Worm (Caenorhabditis elegans) whole organism, L1 larva: ENCODE measurements around the gene nlg-1.
A peak's percentile ranks its signal among the peaks of the same experiment; 100 is the strongest.

Experiments
- C04F5.9 ChIP-seq: sonication (generic microtip); optimal IDR thresholded peaks from 2 replicates; lab custom pipeline; 2016; ENCODE audit warnings: missing genetic modification characterization, missing compliant biosample characterization
- C16A3.4 ChIP-seq: fragments of 150-350 bp; optimal IDR thresholded peaks from 2 replicates; lab custom pipeline; 2014; ENCODE audit warnings: missing biosample characterization, missing genetic modification characterization
- F16B12.6 ChIP-seq: fragments of 150-350 bp; optimal IDR thresholded peaks from 2 replicates; lab custom pipeline; 2014; ENCODE audit warnings: missing biosample characterization, missing genetic modification characterization
- Y116A8C.19 ChIP-seq: sonication (generic microtip); optimal IDR thresholded peaks from 2 replicates; lab custom pipeline; 2016; ENCODE audit warnings: missing compliant biosample characterization, missing genetic modification characterization, borderline replicate concordance
- aha-1 ChIP-seq: fragments of 150-350 bp; optimal IDR thresholded peaks from 2 replicates; lab custom pipeline; 2014; ENCODE audit warnings: missing biosample characterization, missing genetic modification characterization
- aly-2 ChIP-seq: fragments of 150-350 bp; optimal IDR thresholded peaks from 2 replicates; lab custom pipeline; 2014; ENCODE audit warnings: missing biosample characterization, missing genetic modification characterization
- ama-1 ChIP-seq: fragments of 150-350 bp; optimal IDR thresholded peaks from 2 replicates; lab custom pipeline; 2014
- ceh-88 ChIP-seq: fragments of 200-800 bp; sonication (Bioruptor generic); IDR thresholded peaks from 2 replicates; pipeline ENCODE4 v1.3.6; 2022; ENCODE audit warnings: missing genetic modification characterization, missing compliant biosample characterization
- ceh-90 ChIP-seq: sonication (generic microtip); optimal IDR thresholded peaks from 2 replicates; lab custom pipeline; 2016; ENCODE audit warnings: missing genetic modification characterization, missing compliant biosample characterization
- ces-1 ChIP-seq: fragments of 150-350 bp; optimal IDR thresholded peaks from 2 replicates; lab custom pipeline; 2014; ENCODE audit warnings: missing biosample characterization, missing genetic modification reagents, missing genetic modification characterization
- dsc-1 ChIP-seq: sonication (generic microtip); optimal IDR thresholded peaks from 2 replicates; lab custom pipeline; 2016; ENCODE audit warnings: mild to moderate bottlenecking, missing genetic modification characterization, missing compliant biosample characterization
- efl-3 ChIP-seq: fragments of 200-800 bp; sonication (Bioruptor generic); optimal IDR thresholded peaks from 2 replicates; lab custom pipeline; 2018; ENCODE audit warnings: mild to moderate bottlenecking, missing genetic modification characterization, missing compliant biosample characterization
- egl-13 ChIP-seq: sonication (generic microtip); optimal IDR thresholded peaks from 2 replicates; lab custom pipeline; 2016; ENCODE audit warnings: missing genotype, missing genetic modification reagents, missing genetic modification characterization, missing compliant biosample characterization
- egl-27 ChIP-seq, 2 experiments: fragments of 150-350 bp in 1 of 2; sonication (generic microtip); optimal IDR thresholded peaks; 3 replicates each; lab custom pipeline; 2017 to 2018; ENCODE audit warnings: missing biosample characterization in 2 of 2, missing genetic modification characterization in 2 of 2, missing genetic modification reagents in 2 of 2
- elt-2 ChIP-seq: sonication (generic microtip); optimal IDR thresholded peaks from 2 replicates; lab custom pipeline; 2016; ENCODE audit warnings: missing genetic modification characterization, mild to moderate bottlenecking, inconsistent platforms, missing compliant biosample characterization, missing genetic modification reagents
- elt-3 ChIP-seq, 6 experiments: fragments of 150-350 bp in 1 of 6; sonication (generic microtip); optimal IDR thresholded peaks; 2 replicates each; lab custom pipeline; 2017 to 2018; ENCODE audit warnings: missing biosample characterization in 6 of 6, missing genetic modification characterization in 6 of 6, inconsistent platforms in 1 of 6
- ets-5 ChIP-seq: fragments of 200-800 bp; sonication (Bioruptor generic); IDR thresholded peaks from 2 replicates; pipeline ENCODE4 v1.3.6; 2022; ENCODE audit warnings: missing genetic modification characterization, missing compliant biosample characterization
- fkh-4 ChIP-seq: sonication (generic microtip); optimal IDR thresholded peaks from 2 replicates; lab custom pipeline; 2016; ENCODE audit warnings: missing compliant biosample characterization, missing genetic modification characterization, borderline replicate concordance
- fkh-8 ChIP-seq: sonication (generic microtip); optimal IDR thresholded peaks from 2 replicates; lab custom pipeline; 2016; ENCODE audit warnings: mild to moderate bottlenecking, missing genetic modification characterization, missing compliant biosample characterization
- fos-1 ChIP-seq: fragments of 150-350 bp; optimal IDR thresholded peaks from 2 replicates; lab custom pipeline; 2014; ENCODE audit warnings: missing biosample characterization, missing genetic modification characterization
- grh-1 ChIP-seq: fragments of 200-800 bp; sonication (Bioruptor generic); IDR thresholded peaks from 2 replicates; pipeline ENCODE4 v1.3.6; 2022; ENCODE audit warnings: missing genetic modification reagents, missing genetic modification characterization, missing compliant biosample characterization
- hlh-4 ChIP-seq: sonication (generic microtip); optimal IDR thresholded peaks from 2 replicates; lab custom pipeline; 2016; ENCODE audit warnings: mild to moderate bottlenecking, missing genetic modification characterization, missing compliant biosample characterization
- hpl-2 ChIP-seq: fragments of 150-350 bp; optimal IDR thresholded peaks from 2 replicates; lab custom pipeline; 2014; ENCODE audit warnings: missing biosample characterization, missing genetic modification reagents, missing genetic modification characterization
- irx-1 ChIP-seq: sonication (generic microtip); optimal IDR thresholded peaks from 2 replicates; lab custom pipeline; 2016; ENCODE audit warnings: missing genetic modification characterization, missing compliant biosample characterization
- isw-1 ChIP-seq: fragments of 200-800 bp; sonication (Bioruptor generic); IDR thresholded peaks from 2 replicates; pipeline ENCODE4 v1.3.6; 2022; ENCODE audit warnings: missing genetic modification characterization, missing compliant biosample characterization
- lin-15B ChIP-seq: fragments of 150-350 bp; sonication (generic microtip); optimal IDR thresholded peaks from 3 replicates; lab custom pipeline; 2014; ENCODE audit warnings: missing biosample characterization, missing genetic modification characterization
- lir-3 ChIP-seq: sonication (generic microtip); optimal IDR thresholded peaks from 2 replicates; lab custom pipeline; 2016; ENCODE audit warnings: mild to moderate bottlenecking, missing genetic modification characterization, moderate library complexity, missing compliant biosample characterization; ENCODE audit not compliant: poor library complexity
- lsy-2 ChIP-seq, 2 experiments: fragments of 150-350 bp; optimal IDR thresholded peaks; 2 replicates each; lab custom pipeline; 2014; ENCODE audit warnings: missing biosample characterization in 2 of 2, missing genetic modification characterization in 2 of 2
- mdl-1 ChIP-seq, 2 experiments: fragments of 150-350 bp; optimal IDR thresholded peaks; 2 replicates each; lab custom pipeline; 2014 to 2017; ENCODE audit warnings: missing biosample characterization in 2 of 2, missing genetic modification characterization in 2 of 2, inconsistent platforms in 1 of 2
- mef-2 ChIP-seq: fragments of 150-350 bp; optimal IDR thresholded peaks from 2 replicates; lab custom pipeline; 2014; ENCODE audit warnings: missing biosample characterization, missing genetic modification characterization
- mep-1 ChIP-seq: fragments of 150-350 bp; optimal IDR thresholded peaks from 2 replicates; lab custom pipeline; 2014; ENCODE audit warnings: missing biosample characterization, missing genetic modification characterization
- nhr-11 ChIP-seq: fragments of 150-350 bp; optimal IDR thresholded peaks from 2 replicates; lab custom pipeline; 2014; ENCODE audit warnings: missing biosample characterization, missing genetic modification characterization
- nhr-12 ChIP-seq: sonication (generic microtip); optimal IDR thresholded peaks from 2 replicates; lab custom pipeline; 2017; ENCODE audit warnings: missing biosample characterization, missing genetic modification characterization
- nhr-20 ChIP-seq: sonication (generic microtip); optimal IDR thresholded peaks from 2 replicates; lab custom pipeline; 2016; ENCODE audit warnings: mild to moderate bottlenecking, missing genetic modification characterization, missing compliant biosample characterization
- nhr-237 ChIP-seq: fragments of 150-350 bp; optimal IDR thresholded peaks from 2 replicates; lab custom pipeline; 2014; ENCODE audit warnings: missing biosample characterization, missing genetic modification characterization
- nhr-28 ChIP-seq: fragments of 150-350 bp; optimal IDR thresholded peaks from 2 replicates; lab custom pipeline; 2014; ENCODE audit warnings: missing biosample characterization, missing genetic modification characterization
- nhr-71 ChIP-seq: sonication (generic microtip); optimal IDR thresholded peaks from 2 replicates; lab custom pipeline; 2016; ENCODE audit warnings: mild to moderate bottlenecking, missing genetic modification characterization, moderate library complexity, missing compliant biosample characterization
- nhr-77 ChIP-seq: fragments of 150-350 bp; optimal IDR thresholded peaks from 2 replicates; lab custom pipeline; 2014; ENCODE audit warnings: missing biosample characterization, missing genetic modification characterization
- nhr-84 ChIP-seq: sonication (generic microtip); optimal IDR thresholded peaks from 2 replicates; lab custom pipeline; 2017; ENCODE audit warnings: missing biosample characterization, missing genetic modification characterization
- nhr-85 ChIP-seq: sonication (generic microtip); peaks from one replicate; lab custom pipeline; 2016; ENCODE audit warnings: missing genetic modification characterization, inconsistent platforms, missing compliant biosample characterization
- nhr-90 ChIP-seq: sonication (generic microtip); optimal IDR thresholded peaks from 2 replicates; lab custom pipeline; 2016; ENCODE audit warnings: mild to moderate bottlenecking, missing genetic modification characterization, missing compliant biosample characterization; ENCODE audit not compliant: poor library complexity
- pag-3 ChIP-seq: sonication (generic microtip); optimal IDR thresholded peaks from 2 replicates; lab custom pipeline; 2017; ENCODE audit warnings: missing genetic modification characterization, mild to moderate bottlenecking, missing compliant biosample characterization, antibody characterized with exemption, borderline replicate concordance; ENCODE audit not compliant: insufficient read depth
- pax-3 ChIP-seq: fragments of 200-800 bp; sonication (Bioruptor generic); optimal IDR thresholded peaks from 2 replicates; lab custom pipeline; 2018; ENCODE audit warnings: mild to moderate bottlenecking, missing genetic modification characterization, moderate library complexity, missing compliant biosample characterization
- skn-1 ChIP-seq: fragments of 150-350 bp; optimal IDR thresholded peaks from 2 replicates; lab custom pipeline; 2014; ENCODE audit warnings: missing biosample characterization, missing genetic modification characterization
- snu-23 ChIP-seq: sonication (generic microtip); optimal IDR thresholded peaks from 2 replicates; lab custom pipeline; 2016; ENCODE audit warnings: missing genetic modification characterization, missing compliant biosample characterization
- sox-4 ChIP-seq: sonication (generic microtip); optimal IDR thresholded peaks from 2 replicates; lab custom pipeline; 2016; ENCODE audit warnings: missing genetic modification characterization, missing compliant biosample characterization
- sptf-1 ChIP-seq: fragments of 150-350 bp; optimal IDR thresholded peaks from 2 replicates; lab custom pipeline; 2014; ENCODE audit warnings: missing biosample characterization, missing genetic modification characterization
- sup-37 ChIP-seq: fragments of 200-800 bp; sonication (Bioruptor generic); optimal IDR thresholded peaks from 2 replicates; lab custom pipeline; 2018; ENCODE audit warnings: mild to moderate bottlenecking, missing genetic modification characterization, missing compliant biosample characterization
- tlp-1 ChIP-seq: fragments of 150-350 bp; optimal IDR thresholded peaks from 2 replicates; lab custom pipeline; 2014; ENCODE audit warnings: missing biosample characterization, missing genetic modification characterization
- unc-130 ChIP-seq: fragments of 150-350 bp; optimal IDR thresholded peaks from 2 replicates; lab custom pipeline; 2017; ENCODE audit warnings: missing biosample characterization, missing genetic modification characterization, inconsistent platforms
- unc-30 ChIP-seq: sonication (generic microtip); optimal IDR thresholded peaks from 2 replicates; lab custom pipeline; 2017; ENCODE audit warnings: missing biosample characterization, missing genetic modification characterization
- unc-62 ChIP-seq: fragments of 150-350 bp; optimal IDR thresholded peaks from 2 replicates; lab custom pipeline; 2014; ENCODE audit warnings: missing biosample characterization, missing genetic modification reagents, missing genetic modification characterization
- vab-15 ChIP-seq: sonication (generic microtip); optimal IDR thresholded peaks from 2 replicates; lab custom pipeline; 2017; ENCODE audit warnings: missing genotype, mild to moderate bottlenecking, missing genetic modification characterization, missing compliant biosample characterization
- zag-1 ChIP-seq: fragments of 150-350 bp; optimal IDR thresholded peaks from 2 replicates; lab custom pipeline; 2014; ENCODE audit warnings: missing biosample characterization, missing genetic modification characterization

nlg-1 gene

DNA sequence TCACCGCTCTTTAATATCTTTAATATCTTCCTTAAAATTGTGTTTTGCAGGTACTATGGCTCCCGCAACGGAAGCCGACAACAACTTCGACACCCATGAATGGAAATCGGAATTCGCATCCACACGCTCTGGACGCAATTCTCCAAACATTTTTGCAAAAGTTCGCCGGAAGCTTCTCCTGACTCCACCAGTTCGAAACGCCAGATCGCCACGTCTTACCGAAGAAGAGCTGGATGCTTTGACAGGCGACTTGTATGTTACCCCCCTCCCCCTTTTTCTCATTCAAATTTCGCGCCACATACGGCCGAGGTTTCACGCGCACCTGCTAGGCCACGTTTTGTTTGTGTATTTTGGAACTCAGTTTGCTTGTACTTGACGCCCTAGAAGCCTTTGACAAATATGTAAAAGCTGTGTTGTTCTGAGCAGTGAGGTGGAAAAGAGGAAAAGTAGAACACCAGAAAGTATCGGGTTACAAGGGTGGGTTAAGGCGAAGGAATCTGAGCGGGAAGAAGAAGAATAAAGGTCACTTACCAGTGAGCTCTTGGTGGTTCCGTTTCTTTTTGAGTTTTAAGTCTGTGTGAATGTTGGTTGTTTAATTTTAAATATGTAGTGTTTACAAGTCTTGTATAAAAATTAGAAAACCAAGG, 46.1 kb downstream of the nlg-1 start, which contains the start of gene unc-84 (continued):
- TF ChIP-seq lir-3 (tag; lab: Kevin White, UChicago) (no peak), nhr-20 (tag; lab: Kevin White, UChicago) (peak; percentile 10), sptf-1 (tag; lab: Kevin White, UChicago) (no peak), pax-3 (tag; lab: Kevin White, UChicago) (no peak), egl-13 (tag; lab: Kevin White, UChicago) (no peak), unc-30 (tag; lab: Kevin White, UChicago) (no peak), ama-1 (lab: Kevin White, UChicago) (no peak), aha-1 (tag; lab: Kevin White, UChicago) (no peak), isw-1 (GFP tag; lab: Robert Waterston, UW) (no peak), egl-27 (tag; optimal IDR thresholded peaks at IDR 0.05; lab: Kevin White, UChicago) (no peak), dsc-1 (tag; lab: Kevin White, UChicago) (no peak), sup-37 (GFP tag; lab: Kevin White, UChicago) (no peak), Y116A8C.19 (tag; lab: Kevin White, UChicago) (no peak), mdl-1 (tag; optimal IDR thresholded peaks at IDR 0.05; lab: Kevin White, UChicago) (no peak), fkh-8 (peak; percentile 8), nhr-90 (tag; lab: Kevin White, UChicago) (peak; percentile 30), unc-62 (GFP tag; lab: Kevin White, UChicago) (no peak), nhr-11 (no peak), hpl-2 (no peak), aly-2 (no peak), ces-1 (no peak), unc-130 (tag; lab: Kevin White, UChicago) (no peak), nhr-237 (tag; lab: Kevin White, UChicago) (no peak), ceh-88 (no peak), nhr-85 (tag; lab: Kevin White, UChicago) (peak; percentile 58), efl-3 (GFP tag; lab: Kevin White, UChicago) (no peak), skn-1 (tag; lab: Kevin White, UChicago) (no peak), C04F5.9 (tag; lab: Kevin White, UChicago) (no peak), sox-4 (tag; lab: Kevin White, UChicago) (no peak), mep-1 (tag; lab: Kevin White, UChicago) (no peak), tlp-1 (no peak), fkh-4 (no peak), vab-15 (tag; lab: Kevin White, UChicago) (no peak), snu-23 (no peak), lin-15B (tag; lab: Kevin White, UChicago) (no peak), zag-1 (tag; lab: Kevin White, UChicago) (no peak), fos-1 (no peak), lsy-2 (tag; optimal IDR thresholded peaks at IDR 0.05; lab: Kevin White, UChicago) (no peak), pag-3 (tag; lab: Kevin White, UChicago) (no peak), F16B12.6 (tag; lab: Kevin White, UChicago) (no peak), nhr-12 (no peak), irx-1 (tag; lab: Kevin White, UChicago) (no peak), elt-3 (tag; optimal IDR thresholded peaks at IDR 0.05; lab: Kevin White, UChicago) (no peak), ets-5 (GFP tag; lab: Robert Waterston, UW) (no peak), C16A3.4 (tag; lab: Kevin White, UChicago) (no peak), nhr-77 (no peak), mef-2 (no peak), nhr-84 (no peak), nhr-28 (tag; lab: Kevin White, UChicago) (no peak), nhr-71 (tag; lab: Kevin White, UChicago) (peak; percentile 39), hlh-4 (tag; lab: Kevin White, UChicago) (no peak), grh-1 (GFP tag; lab: Robert Waterston, UW) (no peak), ceh-90 (peak; percentile 38), elt-2 (tag; lab: Kevin White, UChicago) (no peak)
